Worm (Caenorhabditis elegans): ENCODE measurements around the gene R08D7.5.

DNA sequence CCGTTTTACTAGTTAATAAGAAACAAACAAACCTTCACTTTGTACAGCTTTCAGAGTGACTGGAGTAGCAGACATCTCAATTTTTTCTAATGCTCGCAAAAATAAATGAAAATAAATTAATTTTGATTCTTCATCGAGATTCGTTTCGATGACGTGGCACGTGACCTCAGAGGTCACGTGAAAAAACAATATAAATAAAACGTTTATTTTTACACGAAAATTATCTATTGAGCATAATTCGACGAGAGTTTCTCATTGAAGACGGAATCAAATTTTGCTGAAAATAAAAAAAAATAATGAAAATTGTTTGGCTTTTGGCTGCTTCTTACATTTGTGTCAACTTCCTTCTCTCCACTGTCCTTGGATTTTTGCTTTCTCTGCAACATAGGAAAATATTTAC lies 28.0 kb downstream of the R08D7.5 start, which contains the start of gene rpn-6.2:
- TF ChIP-seq ets-7 (tag; optimal IDR thresholded peaks at IDR 0.05) (no peak), ama-1 (optimal IDR thresholded peaks at IDR 0.05) (no peak), sea-1 (GFP tag; conservative IDR thresholded peaks at IDR 0.05) (no peak), tbx-37 (GFP tag; conservative IDR thresholded peaks at IDR 0.05) (no peak)

Measured in whole organism, early embryonic.